Fruit fly (Drosophila melanogaster) whole organism, embryonic: ENCODE measurements around the gene Jhbp5.

Source experiments
- Adf1 ChIP-seq: fragments of 200-800 bp; sonication (Bioruptor generic); IDR thresholded peaks from 2 replicates; pipeline ENCODE4 v1.3.6; 2022; ENCODE audit warnings: missing biosample characterization, missing genetic modification characterization
- CG10321 ChIP-seq: fragments of 200-800 bp; sonication (Bioruptor generic); IDR thresholded peaks from 2 replicates; pipeline ENCODE4 v1.3.6; 2022; ENCODE audit warnings: missing biosample characterization, missing genetic modification characterization
- CG10543 ChIP-seq: fragments of 200-800 bp; sonication (Bioruptor generic); optimal IDR thresholded peaks from 3 replicates; lab custom pipeline; 2017; ENCODE audit warnings: missing biosample characterization, mild to moderate bottlenecking, missing genetic modification characterization, moderate library complexity
- CG13424 ChIP-seq: fragments of 200-800 bp; sonication (Bioruptor generic); optimal IDR thresholded peaks from 2 replicates; lab custom pipeline; 2019; ENCODE audit warnings: missing biosample characterization, mild to moderate bottlenecking, missing genetic modification characterization, moderate library complexity
- CG14441 ChIP-seq: fragments of 200-800 bp; sonication (Bioruptor generic); IDR thresholded peaks from 2 replicates; pipeline ENCODE4 v1.3.6; 2022; ENCODE audit warnings: missing biosample characterization, missing genetic modification characterization
- CG14710 ChIP-seq: fragments of 200-800 bp; sonication (Bioruptor generic); optimal IDR thresholded peaks from 3 replicates; lab custom pipeline; 2019; ENCODE audit warnings: missing biosample characterization, mild to moderate bottlenecking, missing genetic modification characterization, moderate library complexity
- CG15514 ChIP-seq: fragments of 200-800 bp; sonication (Bioruptor generic); optimal IDR thresholded peaks from 3 replicates; lab custom pipeline; 2017; ENCODE audit warnings: missing biosample characterization, missing genetic modification characterization, mild to moderate bottlenecking, moderate library complexity, missing genetic modification reagents
- CG15601 ChIP-seq: fragments of 200-800 bp; sonication (Bioruptor generic); optimal IDR thresholded peaks from 3 replicates; lab custom pipeline; 2019; ENCODE audit warnings: missing biosample characterization, mild to moderate bottlenecking, missing genetic modification characterization, moderate library complexity
- CG17328 ChIP-seq: fragments of 200-800 bp; sonication (Bioruptor generic); IDR thresholded peaks from 2 replicates; pipeline ENCODE4 v1.3.6; 2022; ENCODE audit warnings: missing biosample characterization, missing genetic modification characterization
- CG17802 ChIP-seq: fragments of 200-800 bp; sonication (Bioruptor generic); optimal IDR thresholded peaks from 2 replicates; lab custom pipeline; 2018; ENCODE audit warnings: missing biosample characterization, mild to moderate bottlenecking, missing genetic modification characterization, moderate library complexity
- CG17912 ChIP-seq: fragments of 200-800 bp; sonication (Bioruptor generic); optimal IDR thresholded peaks from 2 replicates; lab custom pipeline; 2018; ENCODE audit warnings: missing biosample characterization, mild to moderate bottlenecking, missing genetic modification characterization
- CG1832 ChIP-seq: fragments of 200-800 bp; sonication (Bioruptor generic); optimal IDR thresholded peaks from 2 replicates; lab custom pipeline; 2017; ENCODE audit warnings: missing biosample characterization, mild to moderate bottlenecking, missing genetic modification characterization, inconsistent platforms
- CG2116 ChIP-seq: fragments of 200-800 bp; sonication (Bioruptor generic); optimal IDR thresholded peaks from 3 replicates; lab custom pipeline; 2018; ENCODE audit warnings: missing biosample characterization, mild to moderate bottlenecking, missing genetic modification characterization
- CG2120 ChIP-seq: fragments of 200-800 bp; sonication (Bioruptor generic); optimal IDR thresholded peaks from 3 replicates; lab custom pipeline; 2016; ENCODE audit warnings: missing biosample characterization, missing genetic modification characterization
- CG3163 ChIP-seq: fragments of 200-800 bp; sonication (Bioruptor generic); optimal IDR thresholded peaks from 3 replicates; lab custom pipeline; 2016; ENCODE audit warnings: missing biosample characterization, missing genetic modification characterization
- CG3847 ChIP-seq: fragments of 200-800 bp; sonication (Bioruptor generic); IDR thresholded peaks from 2 replicates; pipeline ENCODE4 v1.3.6; 2022; ENCODE audit warnings: missing biosample characterization, missing genetic modification characterization
- CG3995 ChIP-seq: fragments of 200-800 bp; sonication (Bioruptor generic); optimal IDR thresholded peaks from 3 replicates; lab custom pipeline; 2016; ENCODE audit warnings: missing biosample characterization, missing genetic modification characterization
- CG4328 ChIP-seq: fragments of 200-800 bp; sonication (Bioruptor generic); optimal IDR thresholded peaks from 3 replicates; lab custom pipeline; 2017; ENCODE audit warnings: missing biosample characterization, missing genetic modification reagents, missing genetic modification characterization
- CG4360 ChIP-seq: fragments of 200-800 bp; sonication (Bioruptor generic); IDR thresholded peaks from 2 replicates; pipeline ENCODE4 v1.3.6; 2022; ENCODE audit warnings: missing biosample characterization, missing genetic modification characterization
- CG4707 ChIP-seq: fragments of 200-800 bp; sonication (Bioruptor generic); optimal IDR thresholded peaks from 2 replicates; lab custom pipeline; 2018; ENCODE audit warnings: missing biosample characterization, mild to moderate bottlenecking, missing genetic modification characterization, moderate library complexity
- CG6272 ChIP-seq: fragments of 200-800 bp; sonication (Bioruptor generic); IDR thresholded peaks from 2 replicates; pipeline ENCODE4 v1.3.6; 2022; ENCODE audit warnings: missing biosample characterization, missing genetic modification characterization
- Chrac-16 ChIP-seq: fragments of 200-800 bp; sonication (Bioruptor generic); optimal IDR thresholded peaks from 3 replicates; lab custom pipeline; 2016; ENCODE audit warnings: missing biosample characterization, missing genetic modification characterization
- Dek ChIP-seq: fragments of 200-800 bp; sonication (Bioruptor generic); optimal IDR thresholded peaks from 3 replicates; lab custom pipeline; 2019; ENCODE audit warnings: missing biosample characterization, mild to moderate bottlenecking, missing genetic modification characterization, moderate library complexity
- Dip2 ChIP-seq: fragments of 200-800 bp; sonication (Bioruptor generic); IDR thresholded peaks from 2 replicates; pipeline ENCODE4 v1.3.6; 2022; ENCODE audit warnings: missing biosample characterization, missing genetic modification characterization
- Dll ChIP-seq: fragments of 200-800 bp; sonication (Bioruptor generic); IDR thresholded peaks from 4 replicates; pipeline ENCODE4 v1.3.6; 2022; ENCODE audit warnings: missing biosample characterization, missing genetic modification characterization; ENCODE audit not compliant: partially characterized antibody
- Elba2 ChIP-seq: fragments of 200-800 bp; sonication (Bioruptor generic); optimal IDR thresholded peaks from 3 replicates; lab custom pipeline; 2016; ENCODE audit warnings: missing biosample characterization, missing genetic modification characterization
- Hr3 ChIP-seq: fragments of 200-800 bp; sonication (Bioruptor generic); optimal IDR thresholded peaks from 3 replicates; lab custom pipeline; 2016; ENCODE audit warnings: missing biosample characterization, missing genetic modification characterization
- Med ChIP-seq: fragments of 200-800 bp; sonication (Bioruptor generic); peaks from one replicate; lab custom pipeline; 2016; ENCODE audit warnings: missing biosample characterization, missing genetic modification characterization, mild to moderate bottlenecking, inconsistent platforms, moderate library complexity
- Mrtf ChIP-seq: fragments of 200-800 bp; sonication (Bioruptor generic); IDR thresholded peaks from 3 replicates; pipeline ENCODE4 v1.3.6; 2022; ENCODE audit warnings: missing biosample characterization, missing genetic modification characterization
- Sry-δ ChIP-seq: fragments of 200-800 bp; sonication (Bioruptor generic); optimal IDR thresholded peaks from 2 replicates; lab custom pipeline; 2016; ENCODE audit warnings: missing biosample characterization, missing genetic modification characterization
- YL-1 ChIP-seq: fragments of 200-800 bp; sonication (Bioruptor generic); optimal IDR thresholded peaks from 3 replicates; lab custom pipeline; 2017; ENCODE audit warnings: missing biosample characterization, mild to moderate bottlenecking, missing genetic modification characterization
- ab ChIP-seq: fragments of 200-800 bp; sonication (Bioruptor generic); optimal IDR thresholded peaks from 2 replicates; lab custom pipeline; 2016; ENCODE audit warnings: missing biosample characterization, missing genetic modification characterization
- cad ChIP-seq: fragments of >200 bp; optimal IDR thresholded peaks from 2 replicates; lab custom pipeline; 2017; ENCODE audit warnings: missing biosample characterization, missing genetic modification characterization
- croc ChIP-seq: fragments of 200-800 bp; sonication (Bioruptor generic); conservative IDR thresholded peaks from 3 replicates; pipeline ENCODE4 v1.3.6; 2022; ENCODE audit warnings: missing biosample characterization, missing genetic modification characterization
- crol ChIP-seq: fragments of 200-800 bp; sonication (Bioruptor generic); IDR thresholded peaks from 2 replicates; pipeline ENCODE4 v1.3.6; 2022; ENCODE audit warnings: missing biosample characterization, missing genetic modification characterization
- emc ChIP-seq: fragments of 200-800 bp; sonication (Bioruptor generic); optimal IDR thresholded peaks from 2 replicates; lab custom pipeline; 2016; ENCODE audit warnings: missing biosample characterization, missing genetic modification characterization
- grn ChIP-seq: fragments of 200-800 bp; sonication (Bioruptor generic); optimal IDR thresholded peaks from 3 replicates; lab custom pipeline; 2017; ENCODE audit warnings: missing biosample characterization, missing genetic modification characterization
- inv ChIP-seq: fragments of 200-800 bp; sonication (Bioruptor generic); IDR thresholded peaks from 2 replicates; pipeline ENCODE4 v1.3.6; 2022; ENCODE audit warnings: missing biosample characterization, missing genetic modification characterization; ENCODE audit not compliant: partially characterized antibody
- kni ChIP-seq: fragments of 200-800 bp; sonication (Bioruptor generic); optimal IDR thresholded peaks from 3 replicates; lab custom pipeline; 2017; ENCODE audit warnings: mild to moderate bottlenecking, missing biosample characterization, missing genetic modification reagents, missing genetic modification characterization
- oc ChIP-seq: fragments of 200-800 bp; sonication (Bioruptor generic); optimal IDR thresholded peaks from 2 replicates; lab custom pipeline; 2018; ENCODE audit warnings: missing biosample characterization, mild to moderate bottlenecking, missing genetic modification characterization, moderate library complexity
- pan ChIP-seq, 4 experiments: fragments of >200 bp in 3 of 4; fragments of 200-800 bp in 1 of 4; sonication (Bioruptor generic) in 1 of 4; optimal IDR thresholded peaks in 3 of 4; IDR thresholded peaks in 1 of 4; 2 replicates each; pipeline versions ENCODE4 v1.3.6 to Lab custom; 2017 to 2022; ENCODE audit warnings: missing biosample characterization in 2 of 4, missing genetic modification characterization in 2 of 4, mixed read lengths in 1 of 4
- pnt ChIP-seq: fragments of 200-800 bp; sonication (Bioruptor generic); optimal IDR thresholded peaks from 3 replicates; lab custom pipeline; 2016; ENCODE audit warnings: missing biosample characterization, missing genetic modification characterization
- pros ChIP-seq: fragments of 200-800 bp; sonication (Bioruptor generic); optimal IDR thresholded peaks from 3 replicates; lab custom pipeline; 2019; ENCODE audit warnings: missing biosample characterization, mild to moderate bottlenecking, missing genetic modification characterization, moderate library complexity
- sisA ChIP-seq: fragments of 200-800 bp; sonication (Bioruptor generic); IDR thresholded peaks from 2 replicates; pipeline ENCODE4 v1.3.6; 2022; ENCODE audit warnings: missing biosample characterization, missing genetic modification characterization
- slbo ChIP-seq: fragments of 200-800 bp; sonication (Bioruptor generic); IDR thresholded peaks from 2 replicates; pipeline ENCODE4 v1.3.6; 2022; ENCODE audit warnings: missing biosample characterization, missing genetic modification characterization
- tna ChIP-seq: fragments of 200-800 bp; sonication (Bioruptor generic); IDR thresholded peaks from 2 replicates; pipeline ENCODE4 v1.3.6; 2022; ENCODE audit warnings: missing biosample characterization, missing genetic modification characterization; ENCODE audit not compliant: partially characterized antibody
- tup ChIP-seq: fragments of 200-800 bp; sonication (Bioruptor generic); optimal IDR thresholded peaks from 2 replicates; lab custom pipeline; 2016; ENCODE audit warnings: missing biosample characterization, mild to moderate bottlenecking, missing genetic modification characterization, moderate library complexity
- vfl ChIP-seq: fragments of 200-800 bp; sonication (Bioruptor generic); optimal IDR thresholded peaks from 2 replicates; lab custom pipeline; 2016; ENCODE audit warnings: missing biosample characterization, missing genetic modification characterization
- vnd ChIP-seq: fragments of 200-800 bp; sonication (Bioruptor generic); IDR thresholded peaks from 3 replicates; pipeline ENCODE4 v1.3.6; 2022; ENCODE audit warnings: missing biosample characterization, missing genetic modification characterization; ENCODE audit not compliant: partially characterized antibody
- wor ChIP-seq: fragments of 200-800 bp; sonication (Bioruptor generic); IDR thresholded peaks from 2 replicates; pipeline ENCODE4 v1.3.6; 2022; ENCODE audit warnings: missing biosample characterization, missing genetic modification characterization
- zen ChIP-seq: fragments of 200-800 bp; sonication (Bioruptor generic); optimal IDR thresholded peaks from 3 replicates; lab custom pipeline; 2018; ENCODE audit warnings: missing biosample characterization, mild to moderate bottlenecking, missing genetic modification characterization, moderate library complexity

Gene Jhbp5

DNA sequence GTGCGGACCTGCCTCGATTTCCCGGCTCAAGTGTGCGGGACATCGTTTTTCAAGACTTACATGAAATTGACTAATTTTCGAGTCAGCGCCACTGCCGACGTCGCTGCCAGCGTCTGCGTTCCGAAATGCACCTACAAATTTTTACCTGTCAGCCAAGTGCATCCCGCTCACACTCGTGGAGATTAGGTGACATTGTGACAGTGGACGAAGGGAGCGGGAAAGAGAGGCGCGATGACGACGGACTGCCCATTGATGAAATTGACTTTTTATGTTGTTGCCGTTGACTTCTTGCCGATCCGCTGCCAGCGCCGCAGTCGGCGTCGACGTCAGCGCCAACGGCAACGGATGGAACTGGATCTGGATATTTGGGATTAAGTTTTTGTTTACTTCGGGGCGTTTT lies 11.7 kb downstream of the Jhbp5 start:
- peak; percentile 58 for TF ChIP-seq crol (GFP tag; lab: Robert Waterston, UW)
- TF ChIP-seq Sry-δ, result no peak
- no peak for TF ChIP-seq vfl (GFP tag; lab: Kevin White, UChicago)
- TF ChIP-seq Dip2, result no peak
- peak; percentile 64 for TF ChIP-seq Adf1 (GFP tag; lab: Robert Waterston, UW)
- no peak for TF ChIP-seq CG15601 (tag; lab: Kevin White, UChicago)
- TF ChIP-seq CG2120, result no peak
- TF ChIP-seq tna (GFP tag; lab: Robert Waterston, UW), result no peak
- no peak for TF ChIP-seq CG17912 (GFP tag; lab: Kevin White, UChicago)
- peak; percentile 57 for TF ChIP-seq cad (GFP tag; lab: Kevin White, UChicago)
- peak; percentile 36 for TF ChIP-seq zen (tag; lab: Kevin White, UChicago)
- TF ChIP-seq Med (GFP tag; lab: Kevin White, UChicago), result peak; percentile 12
- TF ChIP-seq Elba2 (GFP tag; lab: Kevin White, UChicago), result no peak
- peak; percentile 65 for TF ChIP-seq kni (GFP tag; lab: Kevin White, UChicago)
- TF ChIP-seq sisA (GFP tag; lab: Robert Waterston, UW), result no peak
- no peak for TF ChIP-seq CG3163 (GFP tag; lab: Kevin White, UChicago)
- TF ChIP-seq inv (GFP tag; lab: Robert Waterston, UW), result no peak
- no peak for TF ChIP-seq croc
- no peak for TF ChIP-seq tup (GFP tag; lab: Kevin White, UChicago)
- TF ChIP-seq Hr3 (GFP tag; lab: Kevin White, UChicago), result no peak
- TF ChIP-seq CG17802, result no peak
- no peak for TF ChIP-seq grn (GFP tag; lab: Kevin White, UChicago)
- TF ChIP-seq oc (tag; lab: Kevin White, UChicago), result peak; percentile 44
- TF ChIP-seq CG4360, result peak; percentile 60; the same call in 1 of the 2 replicates
- TF ChIP-seq Dek, result no peak
- no peak for TF ChIP-seq CG15514 (GFP tag; lab: Kevin White, UChicago)
- no peak for TF ChIP-seq CG6272
- TF ChIP-seq slbo (GFP tag; lab: Robert Waterston, UW), result no peak
- TF ChIP-seq CG1832 (GFP tag; lab: Kevin White, UChicago), result peak; percentile 63
- TF ChIP-seq CG10543 (GFP tag; lab: Kevin White, UChicago), result no peak
- no peak for TF ChIP-seq CG14441
- peak; percentile 11 for TF ChIP-seq pros (GFP tag; lab: Kevin White, UChicago)
- TF ChIP-seq CG3995 (GFP tag; lab: Kevin White, UChicago), result no peak
- no peak for TF ChIP-seq CG14710 (tag; lab: Kevin White, UChicago)
- TF ChIP-seq CG3847 (GFP tag; lab: Robert Waterston, UW), result no peak
- TF ChIP-seq pan (optimal IDR thresholded peaks at IDR 0.05; lab: Kevin White, UChicago), result no peak
- TF ChIP-seq pan (GFP tag; optimal IDR thresholded peaks at IDR 0.05 in 1 of 2, IDR thresholded peaks at IDR 0.05 in 1 of 2), result no peak
- TF ChIP-seq CG4707 (GFP tag; lab: Kevin White, UChicago), result no peak
- TF ChIP-seq Chrac-16 (GFP tag; lab: Kevin White, UChicago), result no peak
- no peak for TF ChIP-seq pnt (GFP tag; lab: Kevin White, UChicago)
- TF ChIP-seq ab (GFP tag; lab: Kevin White, UChicago), result no peak
- TF ChIP-seq CG4328 (GFP tag; lab: Kevin White, UChicago), result no peak
- TF ChIP-seq CG17328 (GFP tag; lab: Robert Waterston, UW), result no peak
- no peak for TF ChIP-seq YL-1 (GFP tag; lab: Kevin White, UChicago)
- TF ChIP-seq vnd (GFP tag; lab: Robert Waterston, UW), result no peak
- no peak for TF ChIP-seq emc
- TF ChIP-seq CG10321 (GFP tag; lab: Robert Waterston, UW), result 0 out of 2 replicates have a peak, but pooled peaks have one; percentile 6
- 0 out of 2 replicates have a peak, but pooled peaks have one; percentile 15 for TF ChIP-seq wor (GFP tag; lab: Robert Waterston, UW)
- TF ChIP-seq CG2116 (GFP tag; lab: Kevin White, UChicago), result no peak
- TF ChIP-seq Mrtf (GFP tag; lab: Robert Waterston, UW), result no peak
- no peak for TF ChIP-seq Dll (GFP tag; lab: Robert Waterston, UW)
- no peak for TF ChIP-seq CG13424
